Worm (Caenorhabditis elegans) whole organism, L2 larva: ENCODE data around the gene F38E11.9.

Experiments used
- C34F6.9 ChIP-seq: fragments of 150-350 bp; optimal IDR thresholded peaks from 2 replicates; lab custom pipeline; 2014; ENCODE audit warnings: missing biosample characterization, missing genetic modification characterization
- F13H6.1 ChIP-seq: sonication (generic microtip); optimal IDR thresholded peaks from 2 replicates; lab custom pipeline; 2016; ENCODE audit warnings: missing genetic modification characterization, missing compliant biosample characterization
- Y55F3AM.14 ChIP-seq: fragments of 200-800 bp; sonication (Bioruptor generic); optimal IDR thresholded peaks from 2 replicates; lab custom pipeline; 2018; ENCODE audit warnings: mild to moderate bottlenecking, missing genetic modification characterization, missing compliant biosample characterization
- ZK546.5 ChIP-seq: sonication (generic microtip); optimal IDR thresholded peaks from 2 replicates; lab custom pipeline; 2017; ENCODE audit warnings: missing biosample characterization, missing genetic modification characterization
- alr-1 ChIP-seq: fragments of 150-350 bp; optimal IDR thresholded peaks from 2 replicates; lab custom pipeline; 2014; ENCODE audit warnings: missing biosample characterization, missing genetic modification characterization
- aly-2 ChIP-seq: fragments of 150-350 bp; optimal IDR thresholded peaks from 2 replicates; lab custom pipeline; 2014; ENCODE audit warnings: missing biosample characterization, missing genetic modification characterization
- ama-1 ChIP-seq: fragments of 150-350 bp; optimal IDR thresholded peaks from 2 replicates; lab custom pipeline; 2018; ENCODE audit warnings: inconsistent platforms
- blmp-1 ChIP-seq: sonication (generic microtip); optimal IDR thresholded peaks from 2 replicates; lab custom pipeline; 2017; ENCODE audit warnings: missing genetic modification characterization, mild to moderate bottlenecking, missing compliant biosample characterization, antibody characterized with exemption, moderate library complexity; ENCODE audit not compliant: insufficient read depth
- elt-1 ChIP-seq: fragments of 150-350 bp; optimal IDR thresholded peaks from 2 replicates; lab custom pipeline; 2014; ENCODE audit warnings: missing biosample characterization, missing genetic modification characterization
- elt-3 ChIP-seq: sonication (generic microtip); optimal IDR thresholded peaks from 2 replicates; lab custom pipeline; 2017; ENCODE audit warnings: missing biosample characterization, missing genetic modification characterization
- fos-1 ChIP-seq: fragments of 150-350 bp; optimal IDR thresholded peaks from 2 replicates; lab custom pipeline; 2014; ENCODE audit warnings: missing biosample characterization, missing genetic modification characterization
- lin-13 ChIP-seq: fragments of 150-350 bp; optimal IDR thresholded peaks from 2 replicates; lab custom pipeline; 2014; ENCODE audit warnings: missing biosample characterization, missing genetic modification reagents, missing genetic modification characterization
- lin-39 ChIP-seq: fragments of 150-350 bp; optimal IDR thresholded peaks from 2 replicates; lab custom pipeline; 2014; ENCODE audit warnings: missing biosample characterization, missing genetic modification reagents, missing genetic modification characterization
- lsy-2 ChIP-seq, 2 experiments: fragments of 150-350 bp in 1 of 2; sonication (generic microtip) in 1 of 2; optimal IDR thresholded peaks; 2 replicates each; lab custom pipeline; 2014 to 2017; ENCODE audit warnings: missing biosample characterization in 2 of 2, missing genetic modification characterization in 2 of 2
- mbf-1 ChIP-seq: sonication (generic microtip); optimal IDR thresholded peaks from 2 replicates; lab custom pipeline; 2017; ENCODE audit warnings: missing biosample characterization, missing genetic modification characterization
- mdl-1 ChIP-seq, 2 experiments: fragments of 150-350 bp in 1 of 2; sonication (generic microtip) in 1 of 2; optimal IDR thresholded peaks; 2 replicates each; lab custom pipeline; 2017; ENCODE audit warnings: missing biosample characterization in 2 of 2, missing genetic modification characterization in 2 of 2
- nhr-10 ChIP-seq: sonication (generic microtip); optimal IDR thresholded peaks from 2 replicates; lab custom pipeline; 2017; ENCODE audit warnings: missing biosample characterization, missing genetic modification characterization
- nhr-11 ChIP-seq: fragments of 150-350 bp; optimal IDR thresholded peaks from 2 replicates; lab custom pipeline; 2014; ENCODE audit warnings: missing biosample characterization, missing genetic modification characterization
- nhr-12 ChIP-seq: fragments of 150-350 bp; optimal IDR thresholded peaks from 2 replicates; lab custom pipeline; 2014; ENCODE audit warnings: missing biosample characterization, missing genetic modification characterization
- nhr-129 ChIP-seq: fragments of 150-350 bp; optimal IDR thresholded peaks from 2 replicates; lab custom pipeline; 2014; ENCODE audit warnings: missing biosample characterization, missing genetic modification characterization
- nhr-23 ChIP-seq: fragments of 150-350 bp; optimal IDR thresholded peaks from 2 replicates; lab custom pipeline; 2014; ENCODE audit warnings: missing biosample characterization, missing genetic modification reagents, missing genetic modification characterization
- nhr-237 ChIP-seq: fragments of 150-350 bp; optimal IDR thresholded peaks from 2 replicates; lab custom pipeline; 2014; ENCODE audit warnings: missing biosample characterization, missing genetic modification characterization
- nhr-25 ChIP-seq: fragments of 150-350 bp; sonication (generic microtip); optimal IDR thresholded peaks from 3 replicates; lab custom pipeline; 2014; ENCODE audit warnings: missing biosample characterization, missing genetic modification characterization
- nhr-6 ChIP-seq: fragments of 150-350 bp; optimal IDR thresholded peaks from 2 replicates; lab custom pipeline; 2014; ENCODE audit warnings: missing biosample characterization, missing genetic modification characterization
- nhr-77 ChIP-seq: fragments of 150-350 bp; optimal IDR thresholded peaks from 2 replicates; lab custom pipeline; 2014; ENCODE audit warnings: missing biosample characterization, missing genetic modification characterization
- peb-1 ChIP-seq: fragments of 150-350 bp; optimal IDR thresholded peaks from 2 replicates; lab custom pipeline; 2014; ENCODE audit warnings: missing biosample characterization, missing genetic modification characterization
- sem-4 ChIP-seq: fragments of 150-350 bp; optimal IDR thresholded peaks from 2 replicates; lab custom pipeline; 2014; ENCODE audit warnings: missing biosample characterization, missing genetic modification reagents, missing genetic modification characterization
- sma-3 ChIP-seq: sonication (generic microtip); optimal IDR thresholded peaks from 2 replicates; lab custom pipeline; 2016; ENCODE audit warnings: missing genetic modification reagents, missing genetic modification characterization, missing compliant biosample characterization
- snpc-4 ChIP-seq: fragments of 150-350 bp; optimal IDR thresholded peaks from 2 replicates; lab custom pipeline; 2014; ENCODE audit warnings: missing biosample characterization, missing genetic modification characterization
- unc-39 ChIP-seq: fragments of 150-350 bp; optimal IDR thresholded peaks from 2 replicates; lab custom pipeline; 2014; ENCODE audit warnings: missing biosample characterization, missing genetic modification characterization
- unc-55 ChIP-seq: fragments of 150-350 bp; sonication (generic microtip); optimal IDR thresholded peaks from 3 replicates; lab custom pipeline; 2014; ENCODE audit warnings: missing biosample characterization, missing genetic modification reagents, missing genetic modification characterization
- unc-62 ChIP-seq: fragments of 150-350 bp; optimal IDR thresholded peaks from 2 replicates; lab custom pipeline; 2014; ENCODE audit warnings: missing biosample characterization, missing genetic modification reagents, missing genetic modification characterization
- zag-1 ChIP-seq: fragments of 150-350 bp; optimal IDR thresholded peaks from 2 replicates; lab custom pipeline; 2014; ENCODE audit warnings: missing biosample characterization, missing genetic modification characterization
- ztf-1 ChIP-seq: fragments of 200-800 bp; sonication (Bioruptor generic); conservative IDR thresholded peaks from 2 replicates; pipeline ENCODE4 v1.3.6; 2022; ENCODE audit warnings: missing genetic modification characterization, missing compliant biosample characterization
- ztf-11 ChIP-seq: sonication (generic microtip); optimal IDR thresholded peaks from 2 replicates; lab custom pipeline; 2017; ENCODE audit warnings: missing biosample characterization, missing genetic modification characterization

F38E11.9 gene

DNA sequence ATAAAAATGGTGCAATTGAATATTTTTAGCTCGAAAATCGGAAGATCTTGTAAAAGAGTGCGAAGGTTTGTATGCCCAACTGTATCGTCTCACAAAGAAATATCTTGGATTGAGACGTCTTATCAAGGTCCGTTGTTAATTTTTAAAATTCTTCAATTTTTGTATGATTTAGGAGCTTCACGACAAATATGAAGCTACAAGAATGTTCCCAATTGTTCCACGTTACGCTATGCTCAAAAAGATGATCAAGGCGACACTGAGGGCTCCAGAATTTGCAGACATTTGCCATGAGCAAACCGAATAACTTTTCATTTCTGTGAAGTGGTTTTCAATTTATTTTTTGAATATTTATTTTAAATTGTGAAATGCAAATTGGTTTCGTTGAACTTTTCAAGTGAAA is 5.1 kb downstream of the F38E11.9 start (continued):
- TF ChIP-seq blmp-1 (tag; lab: Kevin White, UChicago) = no peak
- peak in 1 of 2 experiments; percentile 27 for TF ChIP-seq lsy-2 (tag; optimal IDR thresholded peaks at IDR 0.05; lab: Kevin White, UChicago)
- no peak for TF ChIP-seq nhr-25
- TF ChIP-seq nhr-23 (tag; lab: Kevin White, UChicago) = no peak
- no peak for TF ChIP-seq nhr-10 (tag; lab: Kevin White, UChicago)
- peak; percentile 85 for TF ChIP-seq ama-1 (lab: Kevin White, UChicago)
- no peak for TF ChIP-seq ZK546.5 (tag; lab: Kevin White, UChicago)
- TF ChIP-seq unc-39 (tag; lab: Kevin White, UChicago) = no peak
- no peak for TF ChIP-seq nhr-12 (tag; lab: Kevin White, UChicago)
- TF ChIP-seq, all 48 proteins: peak for 12

DNA sequence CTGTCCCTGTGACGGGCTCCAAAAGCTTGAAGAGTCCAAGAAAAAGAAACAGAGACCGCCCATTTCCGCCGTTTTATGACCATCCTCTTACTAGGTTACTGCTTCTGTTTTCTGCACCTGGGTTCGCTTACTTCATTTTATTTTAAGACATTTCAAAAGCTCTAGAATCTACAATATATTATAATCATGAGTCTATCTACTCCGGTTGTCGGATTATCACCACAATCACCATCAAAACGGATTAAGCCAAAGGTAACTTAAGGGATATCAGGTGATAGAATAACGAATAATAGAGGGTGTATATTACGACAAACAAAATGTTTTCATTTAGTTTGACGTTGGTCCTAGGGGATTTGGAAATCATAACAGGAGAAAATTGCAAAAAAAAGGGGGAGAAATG is 11.5 kb downstream of the F38E11.9 start:
- TF ChIP-seq mbf-1 (tag; lab: Kevin White, UChicago) = no peak

DNA sequence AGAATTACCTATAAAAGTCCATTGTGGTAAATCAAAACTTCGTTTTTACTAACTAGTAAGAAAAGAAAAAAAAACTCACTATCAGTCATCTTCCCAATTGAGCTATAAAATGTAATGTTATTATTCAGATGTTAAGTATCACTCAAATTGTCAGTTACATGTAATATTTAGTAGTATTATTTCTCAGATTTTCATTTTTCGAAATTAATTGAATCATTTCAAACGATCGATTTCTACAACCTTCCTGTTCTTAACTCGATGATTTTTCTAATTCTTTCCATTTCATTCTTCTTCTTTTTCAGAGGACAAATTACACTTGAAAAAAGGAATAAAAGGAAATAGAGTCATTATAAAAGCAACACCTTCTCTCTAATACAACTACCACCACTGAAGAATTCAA is 15.9 kb downstream of the F38E11.9 start, which contains the start of gene F59B8.1:
Gene F59B8.1, plus strand, starts transcription at position 301 of the 400 bp plus-strand sequence.
- no peak for TF ChIP-seq ztf-11 (tag; lab: Kevin White, UChicago)
- TF ChIP-seq aly-2 (tag; lab: Kevin White, UChicago) = no peak
- TF ChIP-seq ztf-1 (GFP tag; lab: Robert Waterston, UW) = no peak
- TF ChIP-seq ama-1 (lab: Kevin White, UChicago) = no peak
- TF ChIP-seq sem-4 (tag; lab: Kevin White, UChicago) = no peak
- no peak for TF ChIP-seq sma-3
- no peak for TF ChIP-seq C34F6.9 (tag; lab: Kevin White, UChicago)
- TF ChIP-seq lin-13 (GFP tag; lab: Kevin White, UChicago) = no peak
- no peak for TF ChIP-seq snpc-4 (tag; lab: Kevin White, UChicago)
- no peak for TF ChIP-seq zag-1
- TF ChIP-seq nhr-11 (tag; lab: Kevin White, UChicago) = no peak
- TF ChIP-seq elt-3 = no peak
- no peak for TF ChIP-seq lsy-2 (tag; optimal IDR thresholded peaks at IDR 0.05; lab: Kevin White, UChicago)
- no peak for TF ChIP-seq blmp-1 (tag; lab: Kevin White, UChicago)
- TF ChIP-seq peb-1 = no peak
- no peak for TF ChIP-seq nhr-237
- TF ChIP-seq mdl-1 (tag; optimal IDR thresholded peaks at IDR 0.05; lab: Kevin White, UChicago) = no peak

DNA sequence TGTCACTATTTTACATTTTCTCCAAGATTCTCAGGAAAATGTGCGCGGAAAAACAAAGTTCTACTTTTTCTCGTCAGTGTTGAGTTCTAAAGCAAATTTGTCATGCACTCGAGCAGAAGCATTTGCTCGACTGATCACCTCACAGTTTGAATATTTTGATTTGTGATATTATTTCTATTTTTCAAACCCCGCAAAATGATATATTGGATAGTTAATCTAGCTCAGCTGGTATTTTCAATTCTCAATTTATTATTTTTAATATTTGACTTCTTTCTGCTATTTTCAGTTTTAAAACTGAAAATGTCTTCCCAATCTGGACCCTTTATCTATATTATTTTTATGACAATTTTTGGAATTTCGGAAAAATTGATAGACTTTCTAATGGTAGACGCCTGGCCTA is 20.7 kb downstream of the F38E11.9 start, which contains the start of gene srxa-2:
Gene srxa-2, plus strand, starts transcription at position 301 of the 400 bp plus-strand sequence.
- no peak for TF ChIP-seq zag-1
- TF ChIP-seq lsy-2 (tag; optimal IDR thresholded peaks at IDR 0.05; lab: Kevin White, UChicago) = no peak
- no peak for TF ChIP-seq ZK546.5 (tag; lab: Kevin White, UChicago)
- TF ChIP-seq unc-62 (GFP tag; lab: Kevin White, UChicago) = no peak
- no peak for TF ChIP-seq aly-2 (tag; lab: Kevin White, UChicago)
- TF ChIP-seq nhr-129 (tag; lab: Kevin White, UChicago) = no peak
- no peak for TF ChIP-seq nhr-12 (tag; lab: Kevin White, UChicago)
- no peak for TF ChIP-seq peb-1
- no peak for TF ChIP-seq ama-1 (lab: Kevin White, UChicago)
- TF ChIP-seq, all 48 proteins: peak for 0

DNA sequence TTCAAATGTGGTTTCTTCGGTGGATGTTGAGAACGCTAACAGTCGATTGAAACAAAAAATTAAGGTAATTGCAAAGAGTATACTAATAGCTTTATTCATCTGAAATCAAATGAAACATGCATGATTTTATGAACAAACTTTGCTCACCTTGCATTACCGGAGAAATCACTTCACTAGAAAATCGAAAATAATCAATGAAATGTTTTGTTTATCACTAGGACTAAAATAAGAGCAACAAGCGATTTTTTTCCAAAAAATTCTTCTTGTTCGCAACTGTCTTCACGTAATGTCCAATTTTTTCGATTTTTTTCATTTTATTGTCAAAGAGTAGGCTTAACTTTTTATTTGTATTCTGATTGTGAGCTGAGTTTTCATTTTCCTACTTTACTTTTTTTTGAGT is 21.4 kb downstream of the F38E11.9 start, which contains the start of gene F56D5.9:
Gene F56D5.9, minus strand, starts transcription at position 101 of the 400 bp plus-strand sequence.
- TF ChIP-seq nhr-6 (tag; lab: Kevin White, UChicago) (no peak), elt-1 (tag; lab: Kevin White, UChicago) (no peak), F13H6.1 (tag; lab: Kevin White, UChicago) (no peak), sem-4 (tag; lab: Kevin White, UChicago) (no peak), unc-55 (GFP tag; lab: Kevin White, UChicago) (no peak), fos-1 (tag; lab: Kevin White, UChicago) (no peak), lin-39 (no peak), mdl-1 (tag; optimal IDR thresholded peaks at IDR 0.05; lab: Kevin White, UChicago) (no peak), nhr-12 (tag; lab: Kevin White, UChicago) (no peak), ztf-11 (tag; lab: Kevin White, UChicago) (no peak), mbf-1 (tag; lab: Kevin White, UChicago) (no peak), nhr-77 (tag; lab: Kevin White, UChicago) (no peak), snpc-4 (tag; lab: Kevin White, UChicago) (no peak), C34F6.9 (tag; lab: Kevin White, UChicago) (no peak), Y55F3AM.14 (GFP tag; lab: Kevin White, UChicago) (no peak), alr-1 (no peak), nhr-25 (no peak)
